Fruit fly (Drosophila melanogaster): ENCODE results near the gene CG6340.

dm6 chrX:15511399-15511798, 29.2 kb downstream of the CG6340 start:
- TF ChIP-seq psq (optimal IDR thresholded peaks at IDR 0.05) (no peak), ttk (optimal IDR thresholded peaks at IDR 0.05) (no peak), h (optimal IDR thresholded peaks at IDR 0.05) (no peak)
